Worm (Caenorhabditis elegans): ENCODE data around the gene T09F3.7.

T09F3.7 gene

DNA sequence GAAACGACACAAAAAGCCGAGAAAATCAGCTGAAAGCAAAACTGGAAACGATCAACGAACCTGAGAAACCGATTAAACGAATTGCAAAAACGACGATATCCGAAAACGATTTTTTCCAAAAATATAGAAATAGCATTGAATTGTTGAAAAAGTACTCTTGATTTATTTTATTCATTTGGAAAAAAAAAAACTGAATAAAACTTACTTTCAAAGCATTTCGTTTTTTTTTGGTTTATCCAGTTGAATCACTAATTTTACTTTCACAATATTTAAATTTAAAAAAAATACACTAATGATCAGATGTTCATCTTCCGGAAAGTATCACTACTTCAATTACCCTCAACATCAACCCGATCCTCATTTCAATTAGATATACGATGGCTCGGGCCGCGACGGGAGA is 5.6 kb downstream of the T09F3.7 start, which contains the start of gene T09F3.5:
Gene T09F3.5 (plus strand): TSS at position 301 of the 400 bp plus-strand sequence.
- TF ChIP-seq peb-1 (tag; optimal IDR thresholded peaks at IDR 0.05) (no peak), gmeb-1 (tag; optimal IDR thresholded peaks at IDR 0.05) (no peak), sma-3 (GFP tag; optimal IDR thresholded peaks at IDR 0.05) (no peak), nhr-11 (tag; optimal IDR thresholded peaks at IDR 0.05) (no peak), sem-4 (tag; optimal IDR thresholded peaks at IDR 0.05) (no peak), unc-62 (GFP tag; optimal IDR thresholded peaks at IDR 0.05) (no peak), elt-1 (tag; optimal IDR thresholded peaks at IDR 0.05) (no peak), sma-9 (GFP tag; optimal IDR thresholded peaks at IDR 0.05) (no peak), sma-9 (tag; optimal IDR thresholded peaks at IDR 0.05) (no peak), ceh-16 (tag; optimal IDR thresholded peaks at IDR 0.05) (no peak), nhr-23 (tag; optimal IDR thresholded peaks at IDR 0.05) (no peak), fos-1 (tag; optimal IDR thresholded peaks at IDR 0.05) (no peak), lin-39 (tag; optimal IDR thresholded peaks at IDR 0.05) (no peak), nhr-6 (tag; optimal IDR thresholded peaks at IDR 0.05) (no peak), nhr-10 (tag; optimal IDR thresholded peaks at IDR 0.05) (no peak), unc-39 (tag; optimal IDR thresholded peaks at IDR 0.05) (no peak), nhr-12 (tag; optimal IDR thresholded peaks at IDR 0.05) (no peak), ZK546.5 (tag; optimal IDR thresholded peaks at IDR 0.05) (no peak), aly-2 (tag; optimal IDR thresholded peaks at IDR 0.05) (no peak), mdl-1 (tag; optimal IDR thresholded peaks at IDR 0.05) (no peak), mab-5 (tag; optimal IDR thresholded peaks at IDR 0.05) (no peak)

DNA sequence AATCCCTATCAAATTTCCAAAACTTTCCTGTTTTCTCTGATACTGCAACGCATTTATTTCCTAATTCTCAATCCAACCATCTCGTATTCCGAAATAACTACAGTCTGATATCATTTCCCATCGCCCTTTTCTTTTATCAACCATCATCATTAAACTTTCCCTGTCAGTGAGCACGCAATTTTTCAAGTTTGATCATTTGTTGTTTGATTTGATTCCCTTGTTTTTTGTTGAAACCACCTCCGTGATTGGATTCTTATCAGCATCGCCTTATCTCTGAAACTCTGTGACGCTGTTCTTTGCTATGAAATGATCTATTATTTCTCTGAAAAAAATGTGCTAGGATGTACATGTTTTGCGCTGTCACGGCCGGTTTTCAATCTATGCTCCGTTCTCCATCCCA is 12.0 kb downstream of the T09F3.7 start:
- TF ChIP-seq gmeb-1 (tag; optimal IDR thresholded peaks at IDR 0.05) (peak; percentile 19), fos-1 (tag; optimal IDR thresholded peaks at IDR 0.05) (peak; percentile 81), sma-9 (GFP tag; optimal IDR thresholded peaks at IDR 0.05) (peak; percentile 53), sma-9 (tag; optimal IDR thresholded peaks at IDR 0.05) (no peak), unc-62 (GFP tag; optimal IDR thresholded peaks at IDR 0.05) (no peak)

ce11 chrII:10410989-10411388 is 20.0 kb downstream of the T09F3.7 start, which contains the start of gene E04D5.5:
Gene E04D5.5 (plus strand): TSS chrII:10411289.
- TF ChIP-seq sem-4 (tag; optimal IDR thresholded peaks at IDR 0.05) (no peak), ZK546.5 (tag; optimal IDR thresholded peaks at IDR 0.05) (no peak), F13H6.1 (tag; optimal IDR thresholded peaks at IDR 0.05) (no peak), sma-3 (GFP tag; optimal IDR thresholded peaks at IDR 0.05) (no peak), Y55F3AM.14 (GFP tag; optimal IDR thresholded peaks at IDR 0.05) (no peak), ama-1 (optimal IDR thresholded peaks at IDR 0.05) (no peak), R02D3.7 (tag; optimal IDR thresholded peaks at IDR 0.05) (no peak), egl-27 (tag; optimal IDR thresholded peaks at IDR 0.05) (no peak), ztf-4 (tag; optimal IDR thresholded peaks at IDR 0.05) (no peak), dmd-4 (tag; optimal IDR thresholded peaks at IDR 0.05) (no peak), ztf-11 (tag; optimal IDR thresholded peaks at IDR 0.05) (no peak), nhr-25 (tag; optimal IDR thresholded peaks at IDR 0.05) (no peak)

DNA sequence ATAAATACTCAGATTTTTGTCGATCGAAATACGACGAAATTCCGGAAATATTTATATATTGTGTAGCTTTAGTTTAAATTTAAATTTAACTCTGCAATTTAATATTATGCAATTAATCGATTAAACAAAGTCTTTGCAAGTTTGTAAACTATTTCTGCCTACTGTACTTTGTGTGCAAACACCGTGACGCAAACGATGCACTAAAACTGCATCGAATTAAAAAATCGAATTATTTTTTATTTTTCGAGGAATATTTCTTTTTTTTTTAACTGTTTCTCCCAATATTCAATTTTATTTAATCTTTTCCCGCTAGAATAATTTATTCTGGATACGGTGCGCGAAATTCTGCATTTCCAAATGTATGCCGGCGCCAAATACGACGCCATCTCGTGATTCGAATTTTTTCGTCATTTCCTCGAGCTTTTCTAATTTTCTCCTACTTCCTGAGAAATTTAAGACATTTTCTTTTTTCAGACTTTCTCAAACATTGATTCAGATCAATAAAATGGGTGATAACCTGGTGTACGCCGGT is 25.4 kb downstream of the T09F3.7 start, which contains the start of gene eif-2A:
Gene eif-2A (plus strand): TSS at position 469 of the 532 bp plus-strand sequence.
- TF ChIP-seq mbf-1 (tag; optimal IDR thresholded peaks at IDR 0.05) = no peak
- no peak for TF ChIP-seq nhr-10 (tag; optimal IDR thresholded peaks at IDR 0.05)
- TF ChIP-seq unc-55 (GFP tag; optimal IDR thresholded peaks at IDR 0.05) = peak; percentile 27
- no peak for TF ChIP-seq nhr-11 (tag; optimal IDR thresholded peaks at IDR 0.05)
- no peak for TF ChIP-seq unc-39 (tag; optimal IDR thresholded peaks at IDR 0.05)
- TF ChIP-seq ceh-16 (tag; optimal IDR thresholded peaks at IDR 0.05) = no peak
- no peak for TF ChIP-seq nhr-21 (tag; optimal IDR thresholded peaks at IDR 0.05)
- TF ChIP-seq nhr-129 (tag; optimal IDR thresholded peaks at IDR 0.05) = no peak
- no peak for TF ChIP-seq aly-2 (tag; optimal IDR thresholded peaks at IDR 0.05)
- TF ChIP-seq zag-1 (tag; optimal IDR thresholded peaks at IDR 0.05) = no peak
- peak; percentile 20 for TF ChIP-seq gmeb-1 (tag; optimal IDR thresholded peaks at IDR 0.05)
- TF ChIP-seq nhr-77 (tag; optimal IDR thresholded peaks at IDR 0.05) = no peak
- TF ChIP-seq C34F6.9 (tag; optimal IDR thresholded peaks at IDR 0.05) = peak; percentile 16
- TF ChIP-seq nhr-25 (tag; optimal IDR thresholded peaks at IDR 0.05) = no peak
- no peak for TF ChIP-seq dmd-4 (tag; optimal IDR thresholded peaks at IDR 0.05)
- TF ChIP-seq alr-1 (tag; optimal IDR thresholded peaks at IDR 0.05) = no peak
- TF ChIP-seq skn-1 (tag; optimal IDR thresholded peaks at IDR 0.05) = no peak
- no peak for TF ChIP-seq blmp-1 (tag; optimal IDR thresholded peaks at IDR 0.05; ENCODE audit: insufficient read depth)
- TF ChIP-seq egl-27 (tag; optimal IDR thresholded peaks at IDR 0.05) = no peak
- peak; percentile 16 for TF ChIP-seq lin-13 (GFP tag; optimal IDR thresholded peaks at IDR 0.05)
- no peak for TF ChIP-seq ama-1 (optimal IDR thresholded peaks at IDR 0.05)
- TF ChIP-seq lsy-2 (tag; optimal IDR thresholded peaks at IDR 0.05) = peak; percentile 28 to 93
- TF ChIP-seq Y55F3AM.14 (GFP tag; optimal IDR thresholded peaks at IDR 0.05) = no peak
- TF ChIP-seq ztf-4 (tag; optimal IDR thresholded peaks at IDR 0.05) = no peak
- TF ChIP-seq peb-1 (tag; optimal IDR thresholded peaks at IDR 0.05) = no peak
- TF ChIP-seq sma-9 (GFP tag; optimal IDR thresholded peaks at IDR 0.05) = no peak
- TF ChIP-seq sma-9 (tag; optimal IDR thresholded peaks at IDR 0.05) = no peak
- no peak for TF ChIP-seq nhr-23 (tag; optimal IDR thresholded peaks at IDR 0.05)
